Fruit fly (Drosophila melanogaster) whole organism, embryonic: ENCODE data around the gene Glt.
A peak's percentile ranks its signal among the peaks of the same experiment; 100 is the strongest.

Experiments
- Abd-B ChIP-seq: fragments of 200-800 bp; sonication (Bioruptor generic); optimal IDR thresholded peaks from 2 replicates; lab custom pipeline; 2018; ENCODE audit warnings: missing biosample characterization, mild to moderate bottlenecking, missing genetic modification characterization, moderate library complexity
- Adf1 ChIP-seq: fragments of 200-800 bp; sonication (Bioruptor generic); IDR thresholded peaks from 2 replicates; pipeline ENCODE4 v1.3.6; 2022; ENCODE audit warnings: missing biosample characterization, missing genetic modification characterization
- Atf-2 ChIP-seq: fragments of 200-800 bp; sonication (Bioruptor generic); optimal IDR thresholded peaks from 2 replicates; lab custom pipeline; 2016; ENCODE audit warnings: missing biosample characterization, missing genetic modification characterization
- BEAF-32 ChIP-seq: fragments of 200-800 bp; sonication (Bioruptor generic); optimal IDR thresholded peaks from 3 replicates; lab custom pipeline; 2017; ENCODE audit warnings: missing biosample characterization, missing genetic modification characterization, mild to moderate bottlenecking, moderate library complexity, missing genetic modification reagents
- CG10462 ChIP-seq: fragments of 200-800 bp; sonication (Bioruptor generic); optimal IDR thresholded peaks from 2 replicates; lab custom pipeline; 2016; ENCODE audit warnings: missing biosample characterization, missing genetic modification characterization
- CG12769 ChIP-seq: fragments of 200-800 bp; sonication (Bioruptor generic); optimal IDR thresholded peaks from 2 replicates; lab custom pipeline; 2019; ENCODE audit warnings: missing biosample characterization, mild to moderate bottlenecking, missing genetic modification characterization, moderate library complexity
- CG14710 ChIP-seq: fragments of 200-800 bp; sonication (Bioruptor generic); optimal IDR thresholded peaks from 3 replicates; lab custom pipeline; 2019; ENCODE audit warnings: missing biosample characterization, mild to moderate bottlenecking, missing genetic modification characterization, moderate library complexity
- CG15601 ChIP-seq: fragments of 200-800 bp; sonication (Bioruptor generic); optimal IDR thresholded peaks from 3 replicates; lab custom pipeline; 2019; ENCODE audit warnings: missing biosample characterization, mild to moderate bottlenecking, missing genetic modification characterization, moderate library complexity
- CG17186 ChIP-seq: fragments of 200-800 bp; sonication (Bioruptor generic); optimal IDR thresholded peaks from 3 replicates; lab custom pipeline; 2017; ENCODE audit warnings: missing biosample characterization, missing genetic modification reagents, missing genetic modification characterization
- CG17359 ChIP-seq: fragments of 200-800 bp; sonication (Bioruptor generic); optimal IDR thresholded peaks from 3 replicates; lab custom pipeline; 2018; ENCODE audit warnings: missing biosample characterization, mild to moderate bottlenecking, missing genetic modification characterization, moderate library complexity
- CG17361 ChIP-seq: fragments of 200-800 bp; sonication (Bioruptor generic); IDR thresholded peaks from 3 replicates; pipeline ENCODE4 v1.3.6; 2022; ENCODE audit warnings: missing biosample characterization, missing genetic modification characterization
- CG17568 ChIP-seq: fragments of 200-800 bp; sonication (Bioruptor generic); optimal IDR thresholded peaks from 2 replicates; lab custom pipeline; 2018; ENCODE audit warnings: missing biosample characterization, mild to moderate bottlenecking, missing genetic modification characterization, moderate library complexity
- CG3281 ChIP-seq: fragments of 200-800 bp; sonication (Bioruptor generic); optimal IDR thresholded peaks from 3 replicates; lab custom pipeline; 2017; ENCODE audit warnings: missing biosample characterization, mild to moderate bottlenecking, missing genetic modification characterization
- CG33557 ChIP-seq: fragments of 200-800 bp; sonication (Bioruptor generic); optimal IDR thresholded peaks from 2 replicates; lab custom pipeline; 2019; ENCODE audit warnings: missing biosample characterization, mild to moderate bottlenecking, missing genetic modification characterization, moderate library complexity
- CG3847 ChIP-seq: fragments of 200-800 bp; sonication (Bioruptor generic); IDR thresholded peaks from 2 replicates; pipeline ENCODE4 v1.3.6; 2022; ENCODE audit warnings: missing biosample characterization, missing genetic modification characterization
- CG6254 ChIP-seq: fragments of 200-800 bp; sonication (Bioruptor generic); optimal IDR thresholded peaks from 3 replicates; lab custom pipeline; 2017; ENCODE audit warnings: mild to moderate bottlenecking, missing biosample characterization, missing genetic modification reagents, missing genetic modification characterization
- CG7839 ChIP-seq: fragments of 200-800 bp; sonication (Bioruptor generic); optimal IDR thresholded peaks from 3 replicates; lab custom pipeline; 2018; ENCODE audit warnings: missing biosample characterization, mild to moderate bottlenecking, missing genetic modification characterization, moderate library complexity
- CG8359 ChIP-seq: fragments of 200-800 bp; sonication (Bioruptor generic); optimal IDR thresholded peaks from 2 replicates; lab custom pipeline; 2017; ENCODE audit warnings: missing biosample characterization, mild to moderate bottlenecking, missing genetic modification characterization, borderline replicate concordance
- CG9437 ChIP-seq: fragments of 200-800 bp; sonication (Bioruptor generic); optimal IDR thresholded peaks from 2 replicates; lab custom pipeline; 2018; ENCODE audit warnings: missing biosample characterization, mild to moderate bottlenecking, missing genetic modification characterization
- D19B ChIP-seq: fragments of 200-800 bp; sonication (Bioruptor generic); optimal IDR thresholded peaks from 2 replicates; lab custom pipeline; 2017; ENCODE audit warnings: missing biosample characterization, mild to moderate bottlenecking, missing genetic modification characterization
- Dbx ChIP-seq: fragments of 200-800 bp; sonication (Bioruptor generic); IDR thresholded peaks from 3 replicates; pipeline ENCODE4 v1.3.6; 2022; ENCODE audit warnings: missing biosample characterization, missing genetic modification characterization
- Dek ChIP-seq: fragments of 200-800 bp; sonication (Bioruptor generic); optimal IDR thresholded peaks from 3 replicates; lab custom pipeline; 2019; ENCODE audit warnings: missing biosample characterization, mild to moderate bottlenecking, missing genetic modification characterization, moderate library complexity
- Elba2 ChIP-seq: fragments of 200-800 bp; sonication (Bioruptor generic); optimal IDR thresholded peaks from 3 replicates; lab custom pipeline; 2016; ENCODE audit warnings: missing biosample characterization, missing genetic modification characterization
- Ets65A ChIP-seq: fragments of 200-800 bp; sonication (Bioruptor generic); peaks from one replicate; lab custom pipeline; 2016; ENCODE audit warnings: missing biosample characterization, missing genetic modification characterization
- Fer2 ChIP-seq: fragments of 200-800 bp; sonication (Bioruptor generic); optimal IDR thresholded peaks from 2 replicates; lab custom pipeline; 2018; ENCODE audit warnings: missing biosample characterization, mild to moderate bottlenecking, missing genetic modification characterization, moderate library complexity
- Fer3 ChIP-seq: fragments of 200-800 bp; sonication (Bioruptor generic); optimal IDR thresholded peaks from 2 replicates; lab custom pipeline; 2018; ENCODE audit warnings: missing biosample characterization, mild to moderate bottlenecking, missing genetic modification characterization, moderate library complexity
- H15 ChIP-seq: fragments of 200-800 bp; sonication (Bioruptor generic); IDR thresholded peaks from 3 replicates; pipeline ENCODE4 v1.3.6; 2022; ENCODE audit warnings: missing biosample characterization, missing genetic modification characterization
- Hey ChIP-seq: fragments of 200-800 bp; sonication (Bioruptor generic); optimal IDR thresholded peaks from 3 replicates; lab custom pipeline; 2018; ENCODE audit warnings: missing biosample characterization, mild to moderate bottlenecking, missing genetic modification characterization
- Hmx ChIP-seq: fragments of 200-800 bp; sonication (Bioruptor generic); optimal IDR thresholded peaks from 2 replicates; lab custom pipeline; 2016; ENCODE audit warnings: missing biosample characterization, missing genetic modification characterization
- Hsf ChIP-seq: fragments of 200-800 bp; sonication (Bioruptor generic); optimal IDR thresholded peaks from 3 replicates; lab custom pipeline; 2016; ENCODE audit warnings: missing biosample characterization, missing genetic modification characterization
- Max ChIP-seq: fragments of 200-800 bp; sonication (Bioruptor generic); optimal IDR thresholded peaks from 2 replicates; lab custom pipeline; 2016; ENCODE audit warnings: missing biosample characterization, mild to moderate bottlenecking, missing genetic modification characterization
- Med ChIP-seq: fragments of 200-800 bp; sonication (Bioruptor generic); peaks from one replicate; lab custom pipeline; 2016; ENCODE audit warnings: missing biosample characterization, missing genetic modification characterization, mild to moderate bottlenecking, inconsistent platforms, moderate library complexity
- Meics ChIP-seq: fragments of 200-800 bp; sonication (Bioruptor generic); optimal IDR thresholded peaks from 2 replicates; lab custom pipeline; 2017; ENCODE audit warnings: missing biosample characterization, mild to moderate bottlenecking, missing genetic modification characterization
- Side ChIP-seq: fragments of 200-800 bp; sonication (Bioruptor generic); optimal IDR thresholded peaks from 2 replicates; lab custom pipeline; 2016; ENCODE audit warnings: missing biosample characterization, missing genetic modification characterization
- abd-A ChIP-seq: fragments of 200-800 bp; sonication (Bioruptor generic); optimal IDR thresholded peaks from 3 replicates; lab custom pipeline; 2019; ENCODE audit warnings: missing biosample characterization, mild to moderate bottlenecking, missing genetic modification characterization, moderate library complexity
- chm ChIP-seq: fragments of 200-800 bp; sonication (Bioruptor generic); IDR thresholded peaks from 2 replicates; pipeline ENCODE4 v1.3.6; 2022; ENCODE audit warnings: missing biosample characterization, missing genetic modification characterization
- crc ChIP-seq: fragments of 200-800 bp; sonication (Bioruptor generic); optimal IDR thresholded peaks from 2 replicates; lab custom pipeline; 2016; ENCODE audit warnings: missing biosample characterization, missing genetic modification characterization
- croc ChIP-seq: fragments of 200-800 bp; sonication (Bioruptor generic); conservative IDR thresholded peaks from 3 replicates; pipeline ENCODE4 v1.3.6; 2022; ENCODE audit warnings: missing biosample characterization, missing genetic modification characterization
- cwo ChIP-seq: fragments of 200-800 bp; sonication (Bioruptor generic); optimal IDR thresholded peaks from 3 replicates; lab custom pipeline; 2017; ENCODE audit warnings: missing biosample characterization, missing genetic modification characterization, mild to moderate bottlenecking, moderate library complexity, missing genetic modification reagents
- dati ChIP-seq: fragments of 200-800 bp; sonication (Bioruptor generic); IDR thresholded peaks from 2 replicates; pipeline ENCODE4 v1.3.6; 2022; ENCODE audit warnings: missing biosample characterization, missing genetic modification characterization
- dmrt99B ChIP-seq: fragments of 200-800 bp; sonication (Bioruptor generic); optimal IDR thresholded peaks from 2 replicates; lab custom pipeline; 2018; ENCODE audit warnings: missing biosample characterization, mild to moderate bottlenecking, missing genetic modification characterization, moderate library complexity
- dpn ChIP-seq, 2 experiments: fragments of 200-800 bp; sonication (Bioruptor generic); optimal IDR thresholded peaks; 3 replicates each; lab custom pipeline; 2016; ENCODE audit warnings: missing biosample characterization in 2 of 2, missing genetic modification characterization in 2 of 2
- fru ChIP-seq: fragments of >200 bp; optimal IDR thresholded peaks from 2 replicates; lab custom pipeline; 2017
- gfzf ChIP-seq: fragments of 200-800 bp; sonication (Bioruptor generic); optimal IDR thresholded peaks from 2 replicates; lab custom pipeline; 2016; ENCODE audit warnings: missing biosample characterization, mild to moderate bottlenecking, missing genetic modification characterization, moderate library complexity
- hb ChIP-seq: fragments of 200-800 bp; sonication (Bioruptor generic); IDR thresholded peaks from 3 replicates; pipeline ENCODE4 v1.3.6; 2022; ENCODE audit warnings: missing biosample characterization, missing genetic modification characterization; ENCODE audit not compliant: partially characterized antibody
- hth ChIP-seq: fragments of >200 bp; optimal IDR thresholded peaks from 2 replicates; lab custom pipeline; 2017; ENCODE audit warnings: inconsistent platforms
- jing ChIP-seq: fragments of 200-800 bp; sonication (Bioruptor generic); optimal IDR thresholded peaks from 2 replicates; lab custom pipeline; 2018; ENCODE audit warnings: missing biosample characterization, mild to moderate bottlenecking, missing genetic modification characterization
- nerfin-1 ChIP-seq: fragments of 200-800 bp; sonication (Bioruptor generic); optimal IDR thresholded peaks from 3 replicates; lab custom pipeline; 2019; ENCODE audit warnings: missing biosample characterization, mild to moderate bottlenecking, missing genetic modification characterization, moderate library complexity
- tio ChIP-seq: fragments of 200-800 bp; sonication (Bioruptor generic); optimal IDR thresholded peaks from 2 replicates; lab custom pipeline; 2017; ENCODE audit warnings: missing biosample characterization, missing genetic modification characterization, inconsistent platforms
- tna ChIP-seq: fragments of 200-800 bp; sonication (Bioruptor generic); IDR thresholded peaks from 2 replicates; pipeline ENCODE4 v1.3.6; 2022; ENCODE audit warnings: missing biosample characterization, missing genetic modification characterization; ENCODE audit not compliant: partially characterized antibody

Gene Glt

dm6 chr2L:8697915-8698627, 25.6 kb downstream of the Glt start (continued):
- TF ChIP-seq CG3847: no peak
- TF ChIP-seq gfzf (GFP tag; lab: Kevin White, UChicago): no peak
- TF ChIP-seq Med (GFP tag; lab: Kevin White, UChicago): peak; percentile 82
- TF ChIP-seq CG9437: no peak
- TF ChIP-seq dmrt99B (tag; lab: Kevin White, UChicago): no peak
- TF ChIP-seq crc: no peak
- no peak for TF ChIP-seq CG17568
- TF ChIP-seq jing: no peak
- no peak for TF ChIP-seq Dek (tag; lab: Kevin White, UChicago)
- TF ChIP-seq Ets65A (GFP tag; lab: Kevin White, UChicago): peak; percentile 79
- TF ChIP-seq CG12769 (tag; lab: Kevin White, UChicago): no peak
- no peak for TF ChIP-seq CG14710 (tag; lab: Kevin White, UChicago)
- TF ChIP-seq CG15601 (tag; lab: Kevin White, UChicago): no peak
- no peak for TF ChIP-seq Elba2 (GFP tag; lab: Kevin White, UChicago)
- TF ChIP-seq CG8359: no peak
- TF ChIP-seq Dbx (GFP tag; lab: Robert Waterston, UW): no peak
- no peak for TF ChIP-seq abd-A (tag; lab: Kevin White, UChicago)
- no peak for TF ChIP-seq croc (GFP tag; lab: Robert Waterston, UW)
- TF ChIP-seq CG7839 (tag; lab: Kevin White, UChicago): peak; percentile 20
- no peak for TF ChIP-seq nerfin-1 (tag; lab: Kevin White, UChicago)
- TF ChIP-seq cwo (GFP tag; lab: Kevin White, UChicago): peak; percentile 29
- TF ChIP-seq dati (GFP tag; lab: Robert Waterston, UW): no peak
- no peak for TF ChIP-seq Hmx (GFP tag; lab: Kevin White, UChicago)
- peak; percentile 90 for TF ChIP-seq Hey
- TF ChIP-seq hth (lab: Kevin White, UChicago): no peak
- TF ChIP-seq tna (GFP tag; lab: Robert Waterston, UW): no peak
- TF ChIP-seq Fer3 (tag; lab: Kevin White, UChicago): no peak
- no peak for TF ChIP-seq chm (GFP tag; lab: Robert Waterston, UW)
- no peak for TF ChIP-seq BEAF-32 (GFP tag; lab: Kevin White, UChicago)
- TF ChIP-seq D19B (GFP tag; lab: Kevin White, UChicago): peak; percentile 93
- no peak for TF ChIP-seq CG17186 (GFP tag; lab: Kevin White, UChicago)
- no peak for TF ChIP-seq CG17359 (tag; lab: Kevin White, UChicago)
- TF ChIP-seq Side (GFP tag; lab: Kevin White, UChicago): no peak
- no peak for TF ChIP-seq dpn (GFP tag; optimal IDR thresholded peaks at IDR 0.05; lab: Kevin White, UChicago)
- no peak for TF ChIP-seq CG33557 (GFP tag; lab: Kevin White, UChicago)
- no peak for TF ChIP-seq CG6254 (GFP tag; lab: Kevin White, UChicago)
- TF ChIP-seq Atf-2 (GFP tag; lab: Kevin White, UChicago): no peak
- no peak for TF ChIP-seq Abd-B (GFP tag; lab: Kevin White, UChicago)
- no peak for TF ChIP-seq tio
- no peak for TF ChIP-seq Hsf
- TF ChIP-seq CG10462: no peak
- no peak for TF ChIP-seq H15 (GFP tag; lab: Robert Waterston, UW)
- TF ChIP-seq Fer2 (tag; lab: Kevin White, UChicago): no peak
- no peak for TF ChIP-seq hb (GFP tag; lab: Robert Waterston, UW)
- no peak for TF ChIP-seq Adf1 (GFP tag; lab: Robert Waterston, UW)
- peak; percentile 30 for TF ChIP-seq CG3281 (GFP tag; lab: Kevin White, UChicago)
- no peak for TF ChIP-seq Max (GFP tag; lab: Kevin White, UChicago)
- peak; percentile 0 for TF ChIP-seq Meics (GFP tag; lab: Kevin White, UChicago)
- TF ChIP-seq CG17361 (GFP tag; lab: Robert Waterston, UW): no peak
- no peak for TF ChIP-seq fru (lab: Kevin White, UChicago)
